Worm (Caenorhabditis elegans) whole organism, mixed stage, embryonic: ENCODE measurements around the gene nfya-1.

ENCODE experiments used
- cnd-1 ChIP-seq: fragments of 200-800 bp; sonication (Bioruptor generic); optimal IDR thresholded peaks from 2 replicates; lab custom pipeline; 2018; ENCODE audit warnings: mild to moderate bottlenecking, missing genetic modification characterization, missing compliant biosample characterization
- elt-3 ChIP-seq: fragments of 150-350 bp; optimal IDR thresholded peaks from 2 replicates; lab custom pipeline; 2014; ENCODE audit warnings: missing biosample characterization, missing genetic modification characterization
- lin-13 ChIP-seq: fragments of 150-350 bp; optimal IDR thresholded peaks from 2 replicates; lab custom pipeline; 2014; ENCODE audit warnings: missing biosample characterization, missing genetic modification characterization
- nhr-28 ChIP-seq: fragments of 150-350 bp; optimal IDR thresholded peaks from 2 replicates; lab custom pipeline; 2014; ENCODE audit warnings: missing biosample characterization, missing genetic modification characterization
- snpc-4 ChIP-seq: fragments of 150-350 bp; optimal IDR thresholded peaks from 2 replicates; lab custom pipeline; 2014; ENCODE audit warnings: missing biosample characterization, missing genetic modification characterization
- sptf-1 ChIP-seq: sonication (generic microtip); optimal IDR thresholded peaks from 2 replicates; lab custom pipeline; 2017; ENCODE audit warnings: mild to moderate bottlenecking, missing genetic modification characterization, moderate library complexity, missing compliant biosample characterization
- unc-62 ChIP-seq: fragments of 150-350 bp; optimal IDR thresholded peaks from 2 replicates; lab custom pipeline; 2014; ENCODE audit warnings: missing biosample characterization, missing genetic modification reagents, missing genetic modification characterization
- zip-8 ChIP-seq: fragments of 150-350 bp; optimal IDR thresholded peaks from 2 replicates; lab custom pipeline; 2014; ENCODE audit warnings: missing biosample characterization, missing genetic modification characterization
- ztf-11 ChIP-seq: fragments of 150-350 bp; optimal IDR thresholded peaks from 2 replicates; lab custom pipeline; 2014; ENCODE audit warnings: missing biosample characterization, missing genetic modification characterization

DNA sequence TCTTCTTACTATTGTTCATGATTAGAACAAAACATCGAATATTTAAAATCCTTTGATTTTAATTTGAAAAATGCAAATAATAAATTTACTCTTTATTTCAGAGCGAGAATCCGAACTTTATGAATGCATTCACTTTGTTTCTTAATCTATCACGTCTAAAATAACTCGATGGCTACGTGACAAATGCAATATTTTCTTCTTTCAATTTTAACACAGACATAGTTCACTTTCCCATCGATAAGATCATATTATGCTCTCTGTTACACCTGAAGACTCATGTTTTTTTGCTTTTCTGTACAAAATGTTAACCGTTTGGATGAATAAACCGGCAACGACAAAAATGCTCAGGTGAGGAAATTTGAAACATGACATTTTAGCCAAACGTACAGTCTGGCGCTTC, 22.9 kb upstream of the nfya-1 start:
- TF ChIP-seq snpc-4 (tag; lab: Kevin White, UChicago) (no peak), cnd-1 (tag; lab: Kevin White, UChicago) (no peak), zip-8 (tag; lab: Kevin White, UChicago) (no peak), unc-62 (GFP tag; lab: Kevin White, UChicago) (no peak), nhr-28 (tag; lab: Kevin White, UChicago) (no peak), lin-13 (tag; lab: Kevin White, UChicago) (no peak), sptf-1 (tag; lab: Kevin White, UChicago) (no peak), elt-3 (no peak), ztf-11 (tag; lab: Kevin White, UChicago) (no peak)
